Fruit fly (Drosophila melanogaster) whole organism, adult: ENCODE measurements around the gene CG5196.

Experiments
- Crg-1 ChIP-seq: fragments of 200-800 bp; sonication (Bioruptor generic); optimal IDR thresholded peaks from 2 replicates; lab custom pipeline; 2016; ENCODE audit warnings: missing biosample characterization, missing genetic modification characterization
- bab1 ChIP-seq: fragments of 200-800 bp; sonication (Bioruptor generic); optimal IDR thresholded peaks from 3 replicates; lab custom pipeline; 2019; ENCODE audit warnings: missing biosample characterization, mild to moderate bottlenecking, missing genetic modification characterization, moderate library complexity

- no peak for TF ChIP-seq bab1 (GFP tag; lab: Kevin White, UChicago)
- no peak for TF ChIP-seq Crg-1 (GFP tag; lab: Kevin White, UChicago)
Observed at dm6 chr3R:12435948-12436347, 27.8 kb downstream of the CG5196 start, which contains the start of gene Desat2.
